Fruit fly (Drosophila melanogaster): ENCODE measurements around the gene Ipk2.
A peak's percentile ranks its signal among the peaks of the same experiment; 100 is the strongest.

Ipk2 gene

DNA sequence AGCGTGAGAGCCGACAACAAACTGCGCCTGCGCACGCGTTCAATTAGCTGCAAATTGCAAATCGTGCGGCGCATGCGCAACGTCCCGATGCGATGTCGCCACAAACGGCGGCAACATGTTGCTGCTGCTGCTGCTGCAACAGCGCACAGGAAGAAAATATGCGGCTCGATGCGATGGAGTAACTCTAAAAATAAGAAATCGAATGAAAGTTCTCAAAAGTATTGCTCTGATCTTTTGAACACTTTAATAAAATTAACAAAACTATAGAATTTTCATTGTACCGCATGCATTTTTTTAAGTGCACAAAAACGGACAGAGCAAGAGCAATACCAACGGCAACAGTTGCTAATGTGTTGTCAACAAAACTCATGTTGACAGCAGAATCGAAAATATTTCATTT lies 32.1 kb upstream of the Ipk2 start (continued):
- TF ChIP-seq CG12391 (tag; optimal IDR thresholded peaks at IDR 0.05) (peak; percentile 56), TFAM (GFP tag; optimal IDR thresholded peaks at IDR 0.05) (no peak), Sin3A (optimal IDR thresholded peaks at IDR 0.05) (no peak), Hsf (GFP tag; optimal IDR thresholded peaks at IDR 0.05) (peak; percentile 42), tgo (GFP tag; IDR thresholded peaks at IDR 0.05) (no peak), CG8089 (GFP tag; optimal IDR thresholded peaks at IDR 0.05) (no peak), cad (GFP tag; optimal IDR thresholded peaks at IDR 0.05) (no peak), Dad (GFP tag; optimal IDR thresholded peaks at IDR 0.05) (no peak), H2.0 (GFP tag; IDR thresholded peaks at IDR 0.05) (no peak), wek (GFP tag; optimal IDR thresholded peaks at IDR 0.05) (no peak), CG3838 (GFP tag; optimal IDR thresholded peaks at IDR 0.05) (no peak), CG42726 (GFP tag; IDR thresholded peaks at IDR 0.05; ENCODE audit: partially characterized antibody) (no peak), CG15011 (GFP tag; optimal IDR thresholded peaks at IDR 0.05) (no peak), caup (GFP tag; optimal IDR thresholded peaks at IDR 0.05; ENCODE audit: severe bottlenecking) (no peak), HmgD (GFP tag; optimal IDR thresholded peaks at IDR 0.05) (no peak), CG12219 (GFP tag; optimal IDR thresholded peaks at IDR 0.05) (no peak), bab2 (GFP tag; optimal IDR thresholded peaks at IDR 0.05) (no peak), CG10366 (GFP tag; IDR thresholded peaks at IDR 0.05) (peak; percentile 26; the same call in 1 of the 2 replicates), Eip74EF (GFP tag; optimal IDR thresholded peaks at IDR 0.05) (no peak), Gug (GFP tag; IDR thresholded peaks at IDR 0.05) (no peak; the same call in 3 of the 4 replicates), CG10209 (GFP tag; optimal IDR thresholded peaks at IDR 0.05) (no peak), CG43689 (GFP tag; IDR thresholded peaks at IDR 0.05) (no peak)

DNA sequence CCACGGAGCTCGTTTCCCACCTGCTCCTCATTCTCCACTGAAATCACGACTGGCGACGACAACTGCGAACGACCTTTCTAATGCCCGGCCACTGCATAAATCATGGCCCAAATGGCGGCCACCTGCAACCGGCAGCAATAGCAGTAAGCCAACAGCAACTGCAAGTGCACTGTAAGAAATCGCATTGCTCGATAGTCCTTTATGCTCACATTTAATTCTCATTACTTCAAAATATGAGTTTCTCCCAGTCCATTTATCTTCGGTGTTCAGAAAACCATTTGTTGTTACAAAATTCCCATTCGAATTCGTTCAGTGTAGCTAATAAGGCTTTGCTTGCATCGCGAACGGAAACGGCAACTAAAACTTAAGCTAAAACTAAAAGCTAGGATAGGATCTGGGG lies 30.0 kb upstream of the Ipk2 start:
- 0 out of 3 replicates have a peak, but pooled peaks have one; percentile 35 for TF ChIP-seq H15 (GFP tag; IDR thresholded peaks at IDR 0.05)
- TF ChIP-seq sens (GFP tag): peak; percentile 72
- no peak for TF ChIP-seq mld (GFP tag; IDR thresholded peaks at IDR 0.05; ENCODE audit: partially characterized antibody)
- no peak for TF ChIP-seq cas (GFP tag; IDR thresholded peaks at IDR 0.05)
- TF ChIP-seq dimm (GFP tag; IDR thresholded peaks at IDR 0.05): no peak
- TF ChIP-seq CG8089 (GFP tag; optimal IDR thresholded peaks at IDR 0.05): no peak
- TF ChIP-seq BEAF-32 (GFP tag; optimal IDR thresholded peaks at IDR 0.05): no peak
- no peak for TF ChIP-seq luna (GFP tag; optimal IDR thresholded peaks at IDR 0.05)
- no peak for TF ChIP-seq bsh (GFP tag; optimal IDR thresholded peaks at IDR 0.05)
- TF ChIP-seq fd64A (GFP tag; optimal IDR thresholded peaks at IDR 0.05): no peak
- no peak for TF ChIP-seq Dfd (GFP tag; optimal IDR thresholded peaks at IDR 0.05)
- no peak for TF ChIP-seq CG3726 (GFP tag; IDR thresholded peaks at IDR 0.05)
- 0 out of 2 replicates have a peak, but pooled peaks have one; percentile 23 for TF ChIP-seq sisA (GFP tag; IDR thresholded peaks at IDR 0.05)
- no peak for TF ChIP-seq NC2α (GFP tag; optimal IDR thresholded peaks at IDR 0.05)
- no peak for TF ChIP-seq Dad (GFP tag; optimal IDR thresholded peaks at IDR 0.05)
- no peak for TF ChIP-seq CG18619 (GFP tag; optimal IDR thresholded peaks at IDR 0.05)
- TF ChIP-seq NfI (GFP tag; optimal IDR thresholded peaks at IDR 0.05): no peak
- TF ChIP-seq HLH3B (GFP tag; IDR thresholded peaks at IDR 0.05): 0 out of 2 replicates have a peak, but pooled peaks have one; percentile 12
- no peak for TF ChIP-seq org-1 (GFP tag; optimal IDR thresholded peaks at IDR 0.05)
- no peak for TF ChIP-seq Asciz (GFP tag; optimal IDR thresholded peaks at IDR 0.05)
- no peak for TF ChIP-seq CG10543 (GFP tag; optimal IDR thresholded peaks at IDR 0.05)
- TF ChIP-seq CG14860 (GFP tag; IDR thresholded peaks at IDR 0.05; ENCODE audit: partially characterized antibody): no peak
- TF ChIP-seq CG17912 (GFP tag; optimal IDR thresholded peaks at IDR 0.05): no peak
- TF ChIP-seq Xrp1 (GFP tag; IDR thresholded peaks at IDR 0.05): peak; percentile 40; the same call in 1 of the 2 replicates
- peak; percentile 30 for TF ChIP-seq CG1603 (tag; optimal IDR thresholded peaks at IDR 0.05)
- TF ChIP-seq ci (GFP tag; IDR thresholded peaks at IDR 0.05): 0 out of 3 replicates have a peak, but pooled peaks have one; percentile 29
- no peak for TF ChIP-seq pfk (GFP tag; optimal IDR thresholded peaks at IDR 0.05)
- no peak for TF ChIP-seq CG30020 (tag; optimal IDR thresholded peaks at IDR 0.05)
- TF ChIP-seq CG7963 (GFP tag; IDR thresholded peaks at IDR 0.05; ENCODE audit: partially characterized antibody): no peak
- no peak for TF ChIP-seq Six4 (GFP tag; optimal IDR thresholded peaks at IDR 0.05)
- no peak for TF ChIP-seq CG10979 (tag; optimal IDR thresholded peaks at IDR 0.05)

Data from whole organism, embryonic.